Worm (Caenorhabditis elegans): ENCODE data around the gene F48E8.8.
A peak's percentile ranks its signal among the peaks of the same experiment; 100 is the strongest.

The F48E8.8 gene

ce11 chrIII:5449762-5450308 lies at the start of gene F48E8.8:
TSS of gene F48E8.8 (minus strand) at chrIII:5449812.
- TF ChIP-seq F13C5.2 (tag; optimal IDR thresholded peaks at IDR 0.05): peak; percentile 23
- no peak for TF ChIP-seq hnd-1 (tag; optimal IDR thresholded peaks at IDR 0.05)

- TF ChIP-seq ets-7 (tag; optimal IDR thresholded peaks at IDR 0.05) (no peak), F13C5.2 (tag; optimal IDR thresholded peaks at IDR 0.05) (peak; percentile 36)
Measured at ce11 chrIII:5498973-5499372, 49.4 kb upstream of the F48E8.8 start, which contains the start of gene R02F2.9. TSS of gene R02F2.9 (plus strand) at chrIII:5499190.

- TF ChIP-seq F13C5.2 (tag; optimal IDR thresholded peaks at IDR 0.05): no peak
- no peak for TF ChIP-seq flt-1 (GFP tag; IDR thresholded peaks at IDR 0.05)
- no peak for TF ChIP-seq scrt-1 (GFP tag; IDR thresholded peaks at IDR 0.05)
- no peak for TF ChIP-seq sea-1 (GFP tag; conservative IDR thresholded peaks at IDR 0.05)
- no peak for TF ChIP-seq hmbx-1 (tag; optimal IDR thresholded peaks at IDR 0.05)
- no peak for TF ChIP-seq pes-1 (GFP tag; IDR thresholded peaks at IDR 0.05)
- TF ChIP-seq ets-7 (tag; optimal IDR thresholded peaks at IDR 0.05): no peak
- TF ChIP-seq ceh-13 (GFP tag; optimal IDR thresholded peaks at IDR 0.05): no peak
- TF ChIP-seq B0310.2 (tag; optimal IDR thresholded peaks at IDR 0.05): no peak
- no peak for TF ChIP-seq ama-1 (optimal IDR thresholded peaks at IDR 0.05)
- TF ChIP-seq hnd-1 (tag; optimal IDR thresholded peaks at IDR 0.05): no peak
- TF ChIP-seq hmg-4 (GFP tag; optimal IDR thresholded peaks at IDR 0.05): no peak
- TF ChIP-seq ceh-36 (tag; optimal IDR thresholded peaks at IDR 0.05): no peak
- TF ChIP-seq tra-4 (tag; optimal IDR thresholded peaks at IDR 0.05): no peak
- no peak for TF ChIP-seq tbx-37 (GFP tag; conservative IDR thresholded peaks at IDR 0.05)
- no peak for TF ChIP-seq tbx-11 (GFP tag; IDR thresholded peaks at IDR 0.05)
- no peak for TF ChIP-seq aly-1 (tag; optimal IDR thresholded peaks at IDR 0.05)
Measured at ce11 chrIII:5495168-5495567, 45.6 kb upstream of the F48E8.8 start, which contains the start of gene R02F2.8. TSS of gene R02F2.8 (minus strand) at chrIII:5495268.

- no peak for TF ChIP-seq ceh-13 (GFP tag; optimal IDR thresholded peaks at IDR 0.05)
Measured at ce11 chrIII:5487087-5487603, 37.5 kb upstream of the F48E8.8 start, which contains the start of gene osg-1. TSS of gene osg-1 (plus strand) at chrIII:5487553.

- TF ChIP-seq F13C5.2 (tag; optimal IDR thresholded peaks at IDR 0.05) (no peak), tra-4 (tag; optimal IDR thresholded peaks at IDR 0.05) (no peak), hnd-1 (tag; optimal IDR thresholded peaks at IDR 0.05) (no peak), pes-1 (GFP tag; IDR thresholded peaks at IDR 0.05) (no peak), tbx-37 (GFP tag; conservative IDR thresholded peaks at IDR 0.05) (no peak), flt-1 (GFP tag; IDR thresholded peaks at IDR 0.05) (no peak), ceh-36 (tag; optimal IDR thresholded peaks at IDR 0.05) (no peak), aly-1 (tag; optimal IDR thresholded peaks at IDR 0.05) (no peak), ets-7 (tag; optimal IDR thresholded peaks at IDR 0.05) (no peak), B0310.2 (tag; optimal IDR thresholded peaks at IDR 0.05) (no peak), scrt-1 (GFP tag; IDR thresholded peaks at IDR 0.05) (no peak), ceh-13 (GFP tag; optimal IDR thresholded peaks at IDR 0.05) (no peak), ama-1 (optimal IDR thresholded peaks at IDR 0.05) (no peak), sea-1 (GFP tag; conservative IDR thresholded peaks at IDR 0.05) (no peak)
Measured at ce11 chrIII:5486345-5486744, 36.7 kb upstream of the F48E8.8 start.

- TF ChIP-seq ama-1 (optimal IDR thresholded peaks at IDR 0.05) (no peak), B0310.2 (tag; optimal IDR thresholded peaks at IDR 0.05) (no peak), ceh-13 (GFP tag; optimal IDR thresholded peaks at IDR 0.05) (no peak), sea-1 (GFP tag; conservative IDR thresholded peaks at IDR 0.05) (no peak), F13C5.2 (tag; optimal IDR thresholded peaks at IDR 0.05) (no peak), aly-1 (tag; optimal IDR thresholded peaks at IDR 0.05) (no peak), tra-4 (tag; optimal IDR thresholded peaks at IDR 0.05) (no peak), ceh-36 (tag; optimal IDR thresholded peaks at IDR 0.05) (no peak), hmg-4 (GFP tag; optimal IDR thresholded peaks at IDR 0.05) (no peak), tbx-11 (GFP tag; IDR thresholded peaks at IDR 0.05) (no peak), hnd-1 (tag; optimal IDR thresholded peaks at IDR 0.05) (no peak), scrt-1 (GFP tag; IDR thresholded peaks at IDR 0.05) (no peak), pes-1 (GFP tag; IDR thresholded peaks at IDR 0.05) (no peak), flt-1 (GFP tag; IDR thresholded peaks at IDR 0.05) (no peak), tbx-37 (GFP tag; conservative IDR thresholded peaks at IDR 0.05) (no peak), hmbx-1 (tag; optimal IDR thresholded peaks at IDR 0.05) (no peak), ets-7 (tag; optimal IDR thresholded peaks at IDR 0.05) (no peak)
Measured at ce11 chrIII:5483738-5484315, 34.2 kb upstream of the F48E8.8 start, which contains the start of the genes R02F2.7 and R02F2.4. TSS of gene R02F2.7 (minus strand) at chrIII:5483773. TSS of gene R02F2.4 (plus strand) at chrIII:5484289.

ce11 chrIII:5479493-5480167 lies 30.0 kb upstream of the F48E8.8 start:
- no peak for TF ChIP-seq tra-4 (tag; optimal IDR thresholded peaks at IDR 0.05)
- no peak for TF ChIP-seq ceh-13 (GFP tag; optimal IDR thresholded peaks at IDR 0.05)
- 0 out of 2 replicates have a peak, but pooled peaks have one; percentile 7 for TF ChIP-seq tbx-11 (GFP tag; IDR thresholded peaks at IDR 0.05)

- TF ChIP-seq sea-1 (GFP tag; conservative IDR thresholded peaks at IDR 0.05): no peak
- no peak for TF ChIP-seq ama-1 (optimal IDR thresholded peaks at IDR 0.05)
- TF ChIP-seq ceh-36 (tag; optimal IDR thresholded peaks at IDR 0.05): no peak
- TF ChIP-seq F13C5.2 (tag; optimal IDR thresholded peaks at IDR 0.05): no peak
- no peak for TF ChIP-seq aly-1 (tag; optimal IDR thresholded peaks at IDR 0.05)
- TF ChIP-seq B0310.2 (tag; optimal IDR thresholded peaks at IDR 0.05): no peak
- TF ChIP-seq pes-1 (GFP tag; IDR thresholded peaks at IDR 0.05): no peak
- TF ChIP-seq flt-1 (GFP tag; IDR thresholded peaks at IDR 0.05): no peak
- TF ChIP-seq tra-4 (tag; optimal IDR thresholded peaks at IDR 0.05): no peak
- TF ChIP-seq hnd-1 (tag; optimal IDR thresholded peaks at IDR 0.05): no peak
- no peak for TF ChIP-seq scrt-1 (GFP tag; IDR thresholded peaks at IDR 0.05)
- no peak for TF ChIP-seq ceh-13 (GFP tag; optimal IDR thresholded peaks at IDR 0.05)
- no peak for TF ChIP-seq ets-7 (tag; optimal IDR thresholded peaks at IDR 0.05)
- no peak for TF ChIP-seq tbx-11 (GFP tag; IDR thresholded peaks at IDR 0.05)
- no peak for TF ChIP-seq hmg-4 (GFP tag; optimal IDR thresholded peaks at IDR 0.05)
- TF ChIP-seq tbx-37 (GFP tag; conservative IDR thresholded peaks at IDR 0.05): no peak
Measured at ce11 chrIII:5478824-5479368, 29.3 kb upstream of the F48E8.8 start, which contains the start of the genes R02F2.6 and R02F2.5. TSS of gene R02F2.6 (minus strand) at chrIII:5478924. TSS of gene R02F2.5 (plus strand) at chrIII:5479318.

Measured in whole organism, early embryonic.